Fruit fly (Drosophila melanogaster): ENCODE results near the gene CG11590.
A peak's percentile ranks its signal among the peaks of the same experiment; 100 is the strongest.

The CG11590 gene

DNA sequence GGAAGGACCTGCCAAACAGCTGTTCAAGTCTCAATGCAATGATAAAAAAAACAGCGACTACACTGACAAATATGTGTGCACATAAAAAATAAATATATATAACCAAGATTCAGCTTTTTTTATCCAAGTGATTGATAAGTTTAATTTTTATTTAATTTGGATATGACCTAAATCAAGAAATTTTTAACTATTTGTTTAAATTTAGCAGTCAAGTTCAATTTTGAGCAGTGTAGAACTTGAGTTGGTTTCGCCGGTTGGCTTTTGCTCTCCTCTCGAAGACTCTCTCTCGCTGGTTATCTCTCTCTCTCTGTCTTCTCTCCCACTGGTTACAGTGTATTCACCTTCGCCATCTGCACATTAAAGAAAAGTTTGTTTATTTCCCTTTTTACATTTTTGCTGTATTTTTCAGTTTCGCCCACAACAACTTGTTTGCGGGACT, 18.1 kb downstream of the CG11590 start (continued):
- TF ChIP-seq CG12942 (GFP tag; optimal IDR thresholded peaks at IDR 0.05) (peak; percentile 72), CG4730 (GFP tag; IDR thresholded peaks at IDR 0.05) (peak; percentile 70), al (GFP tag; IDR thresholded peaks at IDR 0.05) (peak; percentile 84), CG15073 (GFP tag; optimal IDR thresholded peaks at IDR 0.05) (peak; percentile 36), CG11085 (GFP tag; IDR thresholded peaks at IDR 0.05) (peak; percentile 81), Atf-2 (GFP tag; optimal IDR thresholded peaks at IDR 0.05) (peak; percentile 52), Kr (GFP tag; optimal IDR thresholded peaks at IDR 0.05) (no peak), CG13296 (GFP tag; optimal IDR thresholded peaks at IDR 0.05) (peak; percentile 84), CG10209 (GFP tag; optimal IDR thresholded peaks at IDR 0.05) (peak; percentile 87), aop (GFP tag; IDR thresholded peaks at IDR 0.05) (no peak), sim (GFP tag; IDR thresholded peaks at IDR 0.05) (peak; percentile 81), Xrp1 (GFP tag; IDR thresholded peaks at IDR 0.05) (peak; percentile 92), CG2116 (GFP tag; optimal IDR thresholded peaks at IDR 0.05) (peak; percentile 40), ato (GFP tag; IDR thresholded peaks at IDR 0.05; ENCODE audit: partially characterized antibody) (no peak), gcm (GFP tag; optimal IDR thresholded peaks at IDR 0.05) (peak; percentile 86), lbe (GFP tag; optimal IDR thresholded peaks at IDR 0.05) (peak; percentile 95), Camta (GFP tag; optimal IDR thresholded peaks at IDR 0.05) (peak; percentile 75), chinmo (GFP tag; IDR thresholded peaks at IDR 0.05; ENCODE audit: partially characterized antibody) (0 out of 4 replicates have a peak, but pooled peaks have one; percentile 13), Mrtf (GFP tag; IDR thresholded peaks at IDR 0.05) (peak; percentile 78), CG13624 (GFP tag; optimal IDR thresholded peaks at IDR 0.05) (peak; percentile 44), rib (GFP tag; IDR thresholded peaks at IDR 0.05) (peak; percentile 69), D19A (tag; optimal IDR thresholded peaks at IDR 0.05) (peak; percentile 84), sr (GFP tag; IDR thresholded peaks at IDR 0.05) (no peak), ham (GFP tag; IDR thresholded peaks at IDR 0.05) (peak; percentile 46; the same call in 1 of the 2 replicates), CG3163 (GFP tag; optimal IDR thresholded peaks at IDR 0.05) (no peak), CG14014 (GFP tag; IDR thresholded peaks at IDR 0.05) (peak; percentile 84), zf30C (GFP tag; optimal IDR thresholded peaks at IDR 0.05) (peak; percentile 73), sens-2 (GFP tag; IDR thresholded peaks at IDR 0.05) (peak; percentile 71), gro (GFP tag; optimal IDR thresholded peaks at IDR 0.05) (no peak), CG6175 (GFP tag; IDR thresholded peaks at IDR 0.05) (peak; percentile 81), Hr51 (GFP tag; optimal IDR thresholded peaks at IDR 0.05) (peak; percentile 72 to 94), CG2889 (GFP tag; IDR thresholded peaks at IDR 0.05) (peak; percentile 80), Blimp-1 (GFP tag; optimal IDR thresholded peaks at IDR 0.05) (peak; percentile 88), CG33557 (GFP tag; optimal IDR thresholded peaks at IDR 0.05) (peak; percentile 72), crol (GFP tag; IDR thresholded peaks at IDR 0.05) (peak; percentile 35; the same call in 1 of the 2 replicates), CG11504 (tag; optimal IDR thresholded peaks at IDR 0.05) (peak; percentile 93), Sox100B (GFP tag; optimal IDR thresholded peaks at IDR 0.05) (peak; percentile 89)

DNA sequence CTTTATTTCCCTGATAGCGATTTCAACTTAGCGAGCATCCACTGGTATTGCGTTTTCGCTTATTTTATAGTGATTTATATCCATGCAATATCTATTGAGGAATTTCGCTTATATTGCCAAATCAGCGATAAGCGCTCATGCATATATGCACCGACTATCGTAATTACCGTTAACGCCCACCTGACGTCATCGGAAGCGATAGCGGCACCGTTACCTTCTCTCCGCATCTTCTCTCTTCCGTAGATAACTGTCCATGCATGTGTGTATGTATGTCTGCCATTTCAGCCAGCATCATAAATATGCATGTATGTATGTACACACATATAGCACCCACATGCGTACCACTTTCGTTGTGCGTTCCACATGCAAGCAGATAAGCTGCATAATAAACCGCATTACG, 21.2 kb downstream of the CG11590 start:
- TF ChIP-seq CG9932 (GFP tag; IDR thresholded peaks at IDR 0.05) (no peak), scrt (GFP tag; optimal IDR thresholded peaks at IDR 0.05) (no peak), gem (tag; optimal IDR thresholded peaks at IDR 0.05) (no peak), pita (GFP tag; optimal IDR thresholded peaks at IDR 0.05) (no peak), gcm (GFP tag; optimal IDR thresholded peaks at IDR 0.05) (peak; percentile 25), CG7928 (GFP tag; optimal IDR thresholded peaks at IDR 0.05) (no peak), CG31224 (GFP tag; IDR thresholded peaks at IDR 0.05) (no peak), CG15479 (GFP tag; optimal IDR thresholded peaks at IDR 0.05) (peak; percentile 88), CG34224 (GFP tag; IDR thresholded peaks at IDR 0.05; ENCODE audit: partially characterized antibody) (no peak), Spps (tag; optimal IDR thresholded peaks at IDR 0.05) (no peak), Nf-YA (GFP tag; IDR thresholded peaks at IDR 0.05) (no peak), CG12219 (GFP tag; optimal IDR thresholded peaks at IDR 0.05) (no peak), lab (GFP tag; optimal IDR thresholded peaks at IDR 0.05) (no peak), CG7987 (GFP tag; optimal IDR thresholded peaks at IDR 0.05) (no peak), pros (GFP tag; optimal IDR thresholded peaks at IDR 0.05) (peak; percentile 39), CG7357 (GFP tag; IDR thresholded peaks at IDR 0.05) (no peak), kah (GFP tag; optimal IDR thresholded peaks at IDR 0.05) (no peak)

Measured in whole organism, embryonic.